Worm (Caenorhabditis elegans): ENCODE data around the gene C48B4.8.

Gene C48B4.8

ce11 chrIII:9561158-9561557, at the start of gene C48B4.8:
Gene C48B4.8, minus strand, starts transcription at chrIII:9561258.
- TF ChIP-seq ama-1 (optimal IDR thresholded peaks at IDR 0.05) (no peak), ceh-16 (tag; optimal IDR thresholded peaks at IDR 0.05) (no peak), ztf-11 (tag; optimal IDR thresholded peaks at IDR 0.05) (no peak), ceh-9 (tag; optimal IDR thresholded peaks at IDR 0.05) (no peak), tbx-2 (tag; optimal IDR thresholded peaks at IDR 0.05) (no peak), lsy-12 (tag; optimal IDR thresholded peaks at IDR 0.05) (no peak), ztf-4 (tag; optimal IDR thresholded peaks at IDR 0.05) (no peak), mml-1 (tag; optimal IDR thresholded peaks at IDR 0.05) (no peak), nhr-11 (tag; optimal IDR thresholded peaks at IDR 0.05) (no peak), sea-2 (GFP tag; optimal IDR thresholded peaks at IDR 0.05) (no peak), nhr-25 (tag; optimal IDR thresholded peaks at IDR 0.05) (no peak), unc-39 (tag; optimal IDR thresholded peaks at IDR 0.05) (no peak), nhr-76 (tag; optimal IDR thresholded peaks at IDR 0.05) (no peak), nhr-67 (tag; optimal IDR thresholded peaks at IDR 0.05) (no peak), mdl-1 (tag; optimal IDR thresholded peaks at IDR 0.05) (no peak), eor-1 (tag; optimal IDR thresholded peaks at IDR 0.05) (no peak), lin-15B (tag; optimal IDR thresholded peaks at IDR 0.05) (no peak), nhr-28 (tag; optimal IDR thresholded peaks at IDR 0.05) (no peak), elt-2 (tag; optimal IDR thresholded peaks at IDR 0.05) (no peak)

ce11 chrIII:9608650-9609049, 47.6 kb upstream of the C48B4.8 start, which contains the start of gene clec-161:
Gene clec-161, minus strand, starts transcription at chrIII:9608750.
- no peak for TF ChIP-seq egl-5 (tag; optimal IDR thresholded peaks at IDR 0.05)
- TF ChIP-seq hmg-11 (tag; optimal IDR thresholded peaks at IDR 0.05) = no peak
- TF ChIP-seq nhr-25 (tag; optimal IDR thresholded peaks at IDR 0.05) = no peak
- TF ChIP-seq unc-62 (GFP tag; optimal IDR thresholded peaks at IDR 0.05) = no peak
- TF ChIP-seq lin-15B (tag; optimal IDR thresholded peaks at IDR 0.05) = no peak
- no peak for TF ChIP-seq nhr-23 (tag; optimal IDR thresholded peaks at IDR 0.05)
- TF ChIP-seq tbx-2 (tag; optimal IDR thresholded peaks at IDR 0.05) = no peak
- no peak for TF ChIP-seq unc-39 (tag; optimal IDR thresholded peaks at IDR 0.05)
- no peak for TF ChIP-seq nhr-237 (tag; optimal IDR thresholded peaks at IDR 0.05)
- TF ChIP-seq elt-3 (tag; optimal IDR thresholded peaks at IDR 0.05) = no peak
- TF ChIP-seq zag-1 (tag; optimal IDR thresholded peaks at IDR 0.05) = no peak
- TF ChIP-seq lsy-12 (tag; optimal IDR thresholded peaks at IDR 0.05) = no peak
- no peak for TF ChIP-seq ZK546.5 (tag; optimal IDR thresholded peaks at IDR 0.05)
- no peak for TF ChIP-seq mml-1 (tag; optimal IDR thresholded peaks at IDR 0.05)
- TF ChIP-seq nhr-28 (tag; optimal IDR thresholded peaks at IDR 0.05) = no peak
- no peak for TF ChIP-seq ztf-4 (tag; optimal IDR thresholded peaks at IDR 0.05)
- TF ChIP-seq nhr-76 (tag; optimal IDR thresholded peaks at IDR 0.05) = no peak
- TF ChIP-seq ceh-16 (tag; optimal IDR thresholded peaks at IDR 0.05) = no peak
- no peak for TF ChIP-seq eor-1 (tag; optimal IDR thresholded peaks at IDR 0.05)

- TF ChIP-seq mdl-1 (tag; optimal IDR thresholded peaks at IDR 0.05) = no peak
- no peak for TF ChIP-seq hmg-11 (tag; optimal IDR thresholded peaks at IDR 0.05)
- no peak for TF ChIP-seq egl-5 (tag; optimal IDR thresholded peaks at IDR 0.05)
- no peak for TF ChIP-seq ceh-9 (tag; optimal IDR thresholded peaks at IDR 0.05)
- TF ChIP-seq pqm-1 (tag; optimal IDR thresholded peaks at IDR 0.05) = no peak
- TF ChIP-seq elt-2 (tag; optimal IDR thresholded peaks at IDR 0.05) = no peak
- TF ChIP-seq nhr-76 (tag; optimal IDR thresholded peaks at IDR 0.05) = no peak
- no peak for TF ChIP-seq mml-1 (tag; optimal IDR thresholded peaks at IDR 0.05)
Observed at ce11 chrIII:9600645-9601044, 39.6 kb upstream of the C48B4.8 start, which contains the start of gene F58A4.2. Gene F58A4.2, minus strand, starts transcription at chrIII:9600745.

ce11 chrIII:9598168-9598567, 37.1 kb upstream of the C48B4.8 start, which contains the start of gene F58A4.1:
Gene F58A4.1, plus strand, starts transcription at chrIII:9598468.
- TF ChIP-seq elt-3 (tag; optimal IDR thresholded peaks at IDR 0.05) (no peak), daf-12 (tag; optimal IDR thresholded peaks at IDR 0.05) (no peak), eor-1 (tag; optimal IDR thresholded peaks at IDR 0.05) (no peak), pqm-1 (tag; optimal IDR thresholded peaks at IDR 0.05) (no peak), tbx-2 (tag; optimal IDR thresholded peaks at IDR 0.05) (no peak), fkh-10 (GFP tag; optimal IDR thresholded peaks at IDR 0.05) (no peak), skn-1 (tag; optimal IDR thresholded peaks at IDR 0.05) (no peak), nhr-43 (tag; optimal IDR thresholded peaks at IDR 0.05; ENCODE audit: poor library complexity, severe bottlenecking) (no peak), R02D3.7 (tag; optimal IDR thresholded peaks at IDR 0.05) (no peak), pha-4 (tag; optimal IDR thresholded peaks at IDR 0.05) (no peak), lin-39 (tag; optimal IDR thresholded peaks at IDR 0.05) (no peak), nhr-28 (tag; optimal IDR thresholded peaks at IDR 0.05) (no peak), mdl-1 (tag; optimal IDR thresholded peaks at IDR 0.05) (no peak), nhr-67 (tag; optimal IDR thresholded peaks at IDR 0.05) (no peak), nfya-1 (tag; optimal IDR thresholded peaks at IDR 0.05; ENCODE audit: insufficient read depth) (no peak)
